Fruit fly (Drosophila melanogaster): Measurements from ENCODE around the gene CG3402.

The CG3402 gene

DNA sequence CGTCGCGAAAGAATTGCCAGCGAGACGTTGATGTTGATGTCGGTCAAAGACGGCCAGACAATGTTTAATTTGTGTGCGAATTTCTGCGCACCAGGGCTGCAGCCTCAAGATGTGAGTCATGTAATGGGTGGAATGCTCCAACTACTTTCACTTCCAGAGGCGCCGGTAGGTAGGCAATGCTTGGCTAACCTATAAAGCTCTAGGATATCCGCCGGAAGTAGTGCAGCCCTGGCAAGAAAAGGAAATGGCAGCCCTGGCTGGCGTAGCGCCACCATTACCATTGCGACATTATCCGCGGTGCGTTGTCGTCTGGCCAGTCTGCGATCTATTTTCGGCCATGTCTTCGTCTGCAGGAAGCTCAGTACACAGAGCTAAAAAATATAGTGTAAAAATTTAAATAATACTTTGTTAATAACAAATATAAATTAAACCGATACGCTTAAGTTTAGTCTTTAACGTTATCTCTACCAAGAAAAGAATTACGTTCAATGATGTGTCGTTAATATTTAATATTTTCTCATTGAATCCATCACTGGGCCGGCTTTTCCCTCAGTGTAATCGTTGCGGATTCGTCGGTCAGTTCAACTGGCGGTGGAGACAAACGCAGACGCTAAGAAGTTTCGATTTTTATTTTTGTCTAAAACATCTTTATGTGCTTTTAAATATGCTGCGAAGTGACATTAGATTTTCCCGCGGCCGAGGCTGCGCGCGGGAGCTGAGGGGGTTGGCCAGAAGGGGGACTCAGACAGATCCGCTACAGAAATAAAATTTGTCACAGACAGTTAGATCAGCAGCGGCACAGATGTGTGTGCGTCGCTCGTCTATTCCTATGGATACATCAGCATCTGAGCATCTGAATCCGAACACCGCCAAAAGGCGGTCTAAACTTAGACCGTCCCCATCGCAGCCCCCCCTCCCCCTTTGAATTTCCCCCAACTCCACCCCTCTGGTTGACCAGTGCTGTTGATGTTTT lies 40.8 kb downstream of the CG3402 start (continued):
- TF ChIP-seq az2 (GFP tag; optimal IDR thresholded peaks at IDR 0.05) (peak; percentile 44), CG4730 (GFP tag; IDR thresholded peaks at IDR 0.05) (peak; percentile 61), tio (GFP tag; optimal IDR thresholded peaks at IDR 0.05) (peak; percentile 41), gfzf (GFP tag; optimal IDR thresholded peaks at IDR 0.05) (no peak), CG7963 (GFP tag; IDR thresholded peaks at IDR 0.05; ENCODE audit: partially characterized antibody) (no peak), tap (tag; optimal IDR thresholded peaks at IDR 0.05) (peak; percentile 47), CG32532 (GFP tag; IDR thresholded peaks at IDR 0.05) (peak; percentile 82), Bteb2 (GFP tag; optimal IDR thresholded peaks at IDR 0.05) (no peak), lola (GFP tag; optimal IDR thresholded peaks at IDR 0.05) (peak in 1 of 3 experiments; percentile 8), CG4617 (GFP tag; optimal IDR thresholded peaks at IDR 0.05; ENCODE audit: borderline replicate concordance) (peak; percentile 32), ind (GFP tag; optimal IDR thresholded peaks at IDR 0.05) (peak; percentile 77), pho (GFP tag; optimal IDR thresholded peaks at IDR 0.05) (peak; percentile 13), Hr78 (GFP tag; optimal IDR thresholded peaks at IDR 0.05) (no peak), CG2116 (GFP tag; optimal IDR thresholded peaks at IDR 0.05) (peak; percentile 25), p53 (GFP tag; optimal IDR thresholded peaks at IDR 0.05) (peak; percentile 28), Hsf (GFP tag; optimal IDR thresholded peaks at IDR 0.05) (peak; percentile 57), Mad (GFP tag; optimal IDR thresholded peaks at IDR 0.05) (peak; percentile 63), kah (GFP tag; optimal IDR thresholded peaks at IDR 0.05) (peak; percentile 73), oc (tag; optimal IDR thresholded peaks at IDR 0.05) (peak; percentile 18), D19A (tag; optimal IDR thresholded peaks at IDR 0.05) (peak; percentile 42), otp (GFP tag; IDR thresholded peaks at IDR 0.05) (peak; percentile 73; the same call in 2 of the 3 replicates), Mrtf (GFP tag; IDR thresholded peaks at IDR 0.05) (peak; percentile 75), ase (GFP tag; IDR thresholded peaks at IDR 0.05) (peak; percentile 58; the same call in 2 of the 3 replicates), MESR4 (GFP tag; optimal IDR thresholded peaks at IDR 0.05) (peak; percentile 8), CG10543 (GFP tag; optimal IDR thresholded peaks at IDR 0.05) (peak; percentile 86), esg (GFP tag; conservative IDR thresholded peaks at IDR 0.05) (peak; percentile 60; the same call in 1 of the 2 replicates), wor (GFP tag; IDR thresholded peaks at IDR 0.05) (0 out of 2 replicates have a peak, but pooled peaks have one; percentile 18), CG15601 (tag; optimal IDR thresholded peaks at IDR 0.05) (peak; percentile 27), CG5953 (GFP tag; IDR thresholded peaks at IDR 0.05) (peak; percentile 72), NC2α (GFP tag; optimal IDR thresholded peaks at IDR 0.05) (peak; percentile 53), CG18011 (GFP tag; optimal IDR thresholded peaks at IDR 0.05) (peak; percentile 47), danr (GFP tag; IDR thresholded peaks at IDR 0.05) (peak; percentile 60), wdn (GFP tag; IDR thresholded peaks at IDR 0.05) (peak; percentile 71), eyg (GFP tag; optimal IDR thresholded peaks at IDR 0.05) (peak; percentile 12), Hr3 (GFP tag; optimal IDR thresholded peaks at IDR 0.05) (peak; percentile 48), Sox100B (GFP tag; optimal IDR thresholded peaks at IDR 0.05) (peak; percentile 67), Lhr (GFP tag; optimal IDR thresholded peaks at IDR 0.05) (peak; percentile 7), ham (GFP tag; IDR thresholded peaks at IDR 0.05) (peak; percentile 51; the same call in 1 of the 2 replicates), slp2 (GFP tag; optimal IDR thresholded peaks at IDR 0.05) (no peak), Deaf1 (tag; optimal IDR thresholded peaks at IDR 0.05) (no peak), CG8944 (GFP tag; optimal IDR thresholded peaks at IDR 0.05) (peak; percentile 64), Neu2 (GFP tag; optimal IDR thresholded peaks at IDR 0.05; ENCODE audit: borderline replicate concordance) (no peak), chn (GFP tag; optimal IDR thresholded peaks at IDR 0.05) (peak; percentile 22), fu2 (GFP tag; optimal IDR thresholded peaks at IDR 0.05) (peak; percentile 51), Atf-2 (GFP tag; optimal IDR thresholded peaks at IDR 0.05) (peak; percentile 16), Kr (GFP tag; optimal IDR thresholded peaks at IDR 0.05) (no peak), chinmo (GFP tag; IDR thresholded peaks at IDR 0.05; ENCODE audit: partially characterized antibody) (no peak), CG2875 (GFP tag; optimal IDR thresholded peaks at IDR 0.05) (peak; percentile 63)

Data from whole organism, embryonic.